Fruit fly (Drosophila melanogaster) whole organism, prepupa: ENCODE results near the gene CG32712.

Experiments
- CG10631 ChIP-seq: fragments of 200-800 bp; sonication (Bioruptor generic); optimal IDR thresholded peaks from 2 replicates; lab custom pipeline; 2016; ENCODE audit warnings: missing biosample characterization, missing genetic modification characterization
- CG10669 ChIP-seq: fragments of 200-800 bp; sonication (Bioruptor generic); optimal IDR thresholded peaks from 3 replicates; lab custom pipeline; 2018; ENCODE audit warnings: missing biosample characterization, mild to moderate bottlenecking, missing genetic modification characterization, moderate library complexity
- CG11294 ChIP-seq: fragments of 200-800 bp; sonication (Bioruptor generic); IDR thresholded peaks from 2 replicates; pipeline ENCODE4 v1.3.6; 2022; ENCODE audit warnings: missing biosample characterization, missing genetic modification characterization
- CG11762 ChIP-seq: fragments of 200-800 bp; sonication (Bioruptor generic); optimal IDR thresholded peaks from 3 replicates; lab custom pipeline; 2016; ENCODE audit warnings: missing biosample characterization, missing genetic modification characterization; ENCODE audit not compliant: insufficient read depth
- CG15336 ChIP-seq: fragments of 200-800 bp; sonication (Bioruptor generic); IDR thresholded peaks from 2 replicates; pipeline ENCODE4 v1.3.6; 2022; ENCODE audit warnings: missing biosample characterization, missing genetic modification characterization
- CG1621 ChIP-seq: fragments of 200-800 bp; sonication (Bioruptor generic); optimal IDR thresholded peaks from 3 replicates; lab custom pipeline; 2018; ENCODE audit warnings: missing biosample characterization, mild to moderate bottlenecking, missing genetic modification characterization
- CG16779 ChIP-seq: fragments of 200-800 bp; sonication (Bioruptor generic); optimal IDR thresholded peaks from 3 replicates; lab custom pipeline; 2017; ENCODE audit warnings: missing biosample characterization, mild to moderate bottlenecking, missing genetic modification characterization
- CG3919 ChIP-seq: fragments of 200-800 bp; sonication (Bioruptor generic); optimal IDR thresholded peaks from 3 replicates; lab custom pipeline; 2016; ENCODE audit warnings: missing biosample characterization, missing genetic modification characterization
- CG4318 ChIP-seq: fragments of 200-800 bp; sonication (Bioruptor generic); optimal IDR thresholded peaks from 3 replicates; lab custom pipeline; 2017; ENCODE audit warnings: missing biosample characterization, mild to moderate bottlenecking, missing genetic modification characterization
- CG6276 ChIP-seq: fragments of 200-800 bp; sonication (Bioruptor generic); optimal IDR thresholded peaks from 2 replicates; lab custom pipeline; 2017; ENCODE audit warnings: missing biosample characterization, mild to moderate bottlenecking, missing genetic modification characterization
- CG6854 ChIP-seq: fragments of 200-800 bp; sonication (Bioruptor generic); optimal IDR thresholded peaks from 2 replicates; lab custom pipeline; 2017; ENCODE audit warnings: missing biosample characterization, mild to moderate bottlenecking, missing genetic modification characterization
- CG8119 ChIP-seq: fragments of 200-800 bp; sonication (Bioruptor generic); IDR thresholded peaks from 3 replicates; pipeline ENCODE4 v1.3.6; 2022; ENCODE audit warnings: missing biosample characterization, missing genetic modification characterization
- CG8319 ChIP-seq: fragments of 200-800 bp; sonication (Bioruptor generic); optimal IDR thresholded peaks from 3 replicates; lab custom pipeline; 2016; ENCODE audit warnings: missing biosample characterization, missing genetic modification characterization
- CG8632 ChIP-seq: fragments of 200-800 bp; sonication (Bioruptor generic); optimal IDR thresholded peaks from 3 replicates; lab custom pipeline; 2016; ENCODE audit warnings: missing biosample characterization, missing genetic modification characterization
- CG9139 ChIP-seq: fragments of 200-800 bp; sonication (Bioruptor generic); optimal IDR thresholded peaks from 3 replicates; lab custom pipeline; 2017; ENCODE audit warnings: missing biosample characterization, mild to moderate bottlenecking, missing genetic modification characterization
- Eip78C ChIP-seq: fragments of 200-800 bp; sonication (Bioruptor generic); peaks from one replicate; lab custom pipeline; 2016; ENCODE audit warnings: missing biosample characterization, missing genetic modification characterization
- Eip93F ChIP-seq: fragments of 200-800 bp; sonication (Bioruptor generic); optimal IDR thresholded peaks from 2 replicates; lab custom pipeline; 2016; ENCODE audit warnings: missing biosample characterization, mild to moderate bottlenecking, missing genetic modification characterization
- Gug ChIP-seq: fragments of 200-800 bp; sonication (Bioruptor generic); IDR thresholded peaks from 2 replicates; pipeline ENCODE4 v1.3.6; 2022; ENCODE audit warnings: missing biosample characterization, missing genetic modification characterization
- Hr38 ChIP-seq: sonication (Bioruptor generic); optimal IDR thresholded peaks from 2 replicates; lab custom pipeline; 2016; ENCODE audit warnings: missing biosample characterization, missing genetic modification characterization
- Hr4 ChIP-seq: fragments of 200-800 bp; sonication (Bioruptor generic); optimal IDR thresholded peaks from 3 replicates; lab custom pipeline; 2016; ENCODE audit warnings: missing biosample characterization, missing genetic modification characterization
- Lpt ChIP-seq: fragments of 200-800 bp; sonication (Bioruptor generic); optimal IDR thresholded peaks from 3 replicates; lab custom pipeline; 2016; ENCODE audit warnings: missing biosample characterization, missing genetic modification characterization
- OdsH ChIP-seq: fragments of 200-800 bp; sonication (Bioruptor generic); optimal IDR thresholded peaks from 3 replicates; lab custom pipeline; 2016; ENCODE audit warnings: missing biosample characterization, missing genetic modification characterization
- Sox14 ChIP-seq: fragments of 200-800 bp; sonication (Bioruptor generic); optimal IDR thresholded peaks from 3 replicates; lab custom pipeline; 2016; ENCODE audit warnings: missing biosample characterization, missing genetic modification characterization
- achi ChIP-seq: fragments of 200-800 bp; sonication (Bioruptor generic); optimal IDR thresholded peaks from 3 replicates; lab custom pipeline; 2016; ENCODE audit warnings: missing biosample characterization, missing genetic modification characterization
- acj6 ChIP-seq: fragments of 200-800 bp; sonication (Bioruptor generic); optimal IDR thresholded peaks from 3 replicates; lab custom pipeline; 2016; ENCODE audit warnings: missing biosample characterization, missing genetic modification characterization
- dac ChIP-seq: fragments of 200-800 bp; sonication (Bioruptor generic); optimal IDR thresholded peaks from 2 replicates; lab custom pipeline; 2017; ENCODE audit warnings: missing biosample characterization, mild to moderate bottlenecking, missing genetic modification characterization
- eg ChIP-seq: fragments of 200-800 bp; sonication (Bioruptor generic); IDR thresholded peaks from 3 replicates; pipeline ENCODE4 v1.3.6; 2022; ENCODE audit warnings: missing biosample characterization, missing genetic modification characterization
- fd85E ChIP-seq: fragments of 200-800 bp; sonication (Bioruptor generic); optimal IDR thresholded peaks from 3 replicates; lab custom pipeline; 2016; ENCODE audit warnings: missing biosample characterization, missing genetic modification characterization
- fkh ChIP-seq: fragments of 200-800 bp; sonication (Bioruptor generic); optimal IDR thresholded peaks from 3 replicates; lab custom pipeline; 2017; ENCODE audit warnings: missing biosample characterization, mild to moderate bottlenecking, missing genetic modification characterization, moderate library complexity
- lz ChIP-seq: fragments of 200-800 bp; sonication (Bioruptor generic); optimal IDR thresholded peaks from 3 replicates; lab custom pipeline; 2016; ENCODE audit warnings: missing biosample characterization, missing genetic modification characterization
- net ChIP-seq: fragments of 200-800 bp; sonication (Bioruptor generic); optimal IDR thresholded peaks from 3 replicates; lab custom pipeline; 2016; ENCODE audit warnings: missing biosample characterization, missing genetic modification characterization
- pdm3 ChIP-seq: fragments of 200-800 bp; sonication (Bioruptor generic); optimal IDR thresholded peaks from 3 replicates; lab custom pipeline; 2016; ENCODE audit warnings: missing biosample characterization, missing genetic modification characterization
- salr ChIP-seq, 2 experiments: fragments of 200-800 bp; sonication (Bioruptor generic); optimal IDR thresholded peaks; 3 replicates each; lab custom pipeline; 2016 to 2018; ENCODE audit warnings: missing biosample characterization in 2 of 2, missing genetic modification characterization in 2 of 2, mild to moderate bottlenecking in 1 of 2
- ss ChIP-seq, 2 experiments: fragments of 200-800 bp; sonication (Bioruptor generic); optimal IDR thresholded peaks; 2 replicates in 1 of 2; 3 replicates in 1 of 2; lab custom pipeline; 2017 to 2018; ENCODE audit warnings: mild to moderate bottlenecking in 2 of 2, missing biosample characterization in 2 of 2, missing genetic modification characterization in 2 of 2, moderate library complexity in 1 of 2
- topi ChIP-seq: fragments of 200-800 bp; sonication (Bioruptor generic); optimal IDR thresholded peaks from 3 replicates; lab custom pipeline; 2016; ENCODE audit warnings: missing biosample characterization, missing genetic modification characterization

CG32712 gene

dm6 chrX:8476817-8477216 lies 43.2 kb upstream of the CG32712 start, which contains the start of gene Cp7Fc:
Gene Cp7Fc (plus strand): TSS chrX:8477117.
- TF ChIP-seq CG11762 (GFP tag; lab: Kevin White, UChicago) (no peak), dac (GFP tag; lab: Kevin White, UChicago) (no peak), CG10631 (GFP tag; lab: Kevin White, UChicago) (no peak), CG1621 (tag; lab: Kevin White, UChicago) (no peak)

DNA sequence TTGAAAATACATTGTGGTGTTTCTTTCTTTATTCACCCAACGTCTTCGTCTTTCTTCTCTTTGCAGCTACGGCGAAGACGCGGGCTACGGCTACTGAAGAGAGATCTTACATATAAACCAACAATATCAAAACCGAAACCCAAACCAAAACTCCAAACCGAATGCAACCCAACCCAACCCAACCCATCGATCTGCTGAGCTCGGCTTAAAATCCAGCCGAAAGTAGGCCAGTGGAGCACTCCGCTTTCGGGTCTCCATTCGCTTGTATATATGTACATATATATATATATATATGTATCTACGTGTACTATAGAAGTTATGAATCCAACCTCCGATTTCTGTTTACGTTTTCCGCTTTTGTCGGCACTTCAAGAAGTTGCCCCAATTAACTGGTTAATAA lies 42.0 kb upstream of the CG32712 start:
- TF ChIP-seq CG6276 (GFP tag; lab: Kevin White, UChicago) = no peak

dm6 chrX:8473339-8473887 lies 39.8 kb upstream of the CG32712 start, which contains the start of gene Cp7Fb:
Gene Cp7Fb (plus strand): TSS chrX:8473837.
- TF ChIP-seq CG16779 (no peak), CG4318 (GFP tag; lab: Kevin White, UChicago) (no peak), CG11762 (GFP tag; lab: Kevin White, UChicago) (no peak), Hr38 (GFP tag; lab: Kevin White, UChicago) (no peak), CG10669 (GFP tag; lab: Kevin White, UChicago) (no peak), fkh (GFP tag; lab: Kevin White, UChicago) (no peak), CG15336 (GFP tag; lab: Robert Waterston, UW) (no peak), CG10631 (GFP tag; lab: Kevin White, UChicago) (no peak), CG6854 (GFP tag; lab: Kevin White, UChicago) (no peak)

DNA sequence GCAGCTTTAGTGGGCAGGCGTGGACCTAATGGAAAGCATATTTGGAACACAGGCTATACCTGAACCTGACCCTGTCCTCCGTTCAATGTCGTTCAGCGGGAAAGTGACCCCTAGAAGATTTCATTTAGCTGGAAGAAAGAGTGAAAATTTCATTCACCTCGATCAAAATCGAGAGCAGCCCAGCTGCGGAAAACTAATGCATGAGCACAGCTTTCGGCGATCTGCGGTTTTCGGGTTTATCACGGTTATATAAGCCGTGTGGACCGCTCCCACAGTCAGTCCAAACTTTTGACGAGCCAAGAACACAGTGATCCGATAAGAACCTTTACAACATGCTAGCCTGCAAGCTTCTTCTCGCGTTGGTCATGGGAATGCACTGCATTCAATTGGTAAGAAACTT lies 37.0 kb upstream of the CG32712 start, which contains the start of gene Cp7Fa:
Cp7Fa (plus strand) TSS at position 301 of the 400 bp plus-strand sequence.
- TF ChIP-seq CG11294 (GFP tag; lab: Robert Waterston, UW) = no peak
- TF ChIP-seq OdsH (GFP tag; lab: Kevin White, UChicago) = no peak
- TF ChIP-seq CG16779 = no peak
- no peak for TF ChIP-seq CG8119 (GFP tag; lab: Robert Waterston, UW)
- no peak for TF ChIP-seq Eip93F (GFP tag; lab: Kevin White, UChicago)
- no peak for TF ChIP-seq CG3919 (GFP tag; lab: Kevin White, UChicago)
- no peak for TF ChIP-seq topi (GFP tag; lab: Kevin White, UChicago)
- no peak for TF ChIP-seq ss (GFP tag; optimal IDR thresholded peaks at IDR 0.05; lab: Kevin White, UChicago)
- TF ChIP-seq salr (GFP tag; optimal IDR thresholded peaks at IDR 0.05; lab: Kevin White, UChicago) = no peak
- no peak for TF ChIP-seq lz (GFP tag; lab: Kevin White, UChicago)
- TF ChIP-seq Gug (GFP tag; lab: Robert Waterston, UW) = no peak
- no peak for TF ChIP-seq CG1621 (tag; lab: Kevin White, UChicago)
- no peak for TF ChIP-seq achi (GFP tag; lab: Kevin White, UChicago)
- no peak for TF ChIP-seq CG8319
- TF ChIP-seq CG9139 (GFP tag; lab: Kevin White, UChicago) = no peak
- TF ChIP-seq pdm3 (GFP tag; lab: Kevin White, UChicago) = no peak
- TF ChIP-seq net (GFP tag; lab: Kevin White, UChicago) = no peak
- no peak for TF ChIP-seq Eip78C
- TF ChIP-seq Lpt (GFP tag; lab: Kevin White, UChicago) = no peak

dm6 chrX:8469606-8470005 lies 36.0 kb upstream of the CG32712 start:
- TF ChIP-seq Sox14 (GFP tag; lab: Kevin White, UChicago) (no peak), acj6 (GFP tag; lab: Kevin White, UChicago) (no peak), CG15336 (GFP tag; lab: Robert Waterston, UW) (no peak), CG8632 (no peak), eg (GFP tag; lab: Robert Waterston, UW) (no peak), CG8319 (no peak), Hr4 (no peak), fd85E (GFP tag; lab: Kevin White, UChicago) (no peak)
